Worm (Caenorhabditis elegans) whole organism, L4 larva: ENCODE data around the gene D1025.10.

Source experiments
- D1046.2 ChIP-seq: fragments of 200-800 bp; sonication (Bioruptor generic); IDR thresholded peaks from 2 replicates; pipeline ENCODE4 v1.3.6; 2022; ENCODE audit warnings: missing genetic modification characterization, missing compliant biosample characterization
- R02D3.7 ChIP-seq: fragments of 150-350 bp; sonication (generic microtip); optimal IDR thresholded peaks from 3 replicates; lab custom pipeline; 2014; ENCODE audit warnings: missing biosample characterization, missing genetic modification characterization
- T20F7.1 ChIP-seq: fragments of 200-800 bp; sonication (Bioruptor generic); optimal IDR thresholded peaks from 2 replicates; lab custom pipeline; 2018; ENCODE audit warnings: mild to moderate bottlenecking, missing genetic modification characterization, missing compliant biosample characterization
- Y48G9A.11 ChIP-seq: fragments of 200-800 bp; sonication (Bioruptor generic); IDR thresholded peaks from 2 replicates; pipeline ENCODE4 v1.3.6; 2022; ENCODE audit warnings: missing genetic modification reagents, missing genetic modification characterization, missing compliant biosample characterization
- ceh-28 ChIP-seq: fragments of 150-350 bp; optimal IDR thresholded peaks from 2 replicates; lab custom pipeline; 2014; ENCODE audit warnings: missing biosample characterization, missing genetic modification reagents, missing genetic modification characterization
- ceh-32 ChIP-seq: sonication (generic microtip); optimal IDR thresholded peaks from 2 replicates; lab custom pipeline; 2016; ENCODE audit warnings: mild to moderate bottlenecking, missing genetic modification characterization, missing compliant biosample characterization; ENCODE audit not compliant: poor library complexity
- ceh-62 ChIP-seq: sonication (generic microtip); optimal IDR thresholded peaks from 2 replicates; lab custom pipeline; 2017; ENCODE audit warnings: missing biosample characterization, missing genetic modification characterization
- ceh-82 ChIP-seq: sonication (generic microtip); optimal IDR thresholded peaks from 2 replicates; lab custom pipeline; 2017; ENCODE audit warnings: missing biosample characterization, missing genetic modification characterization
- ces-1 ChIP-seq: fragments of 150-350 bp; sonication (generic microtip); optimal IDR thresholded peaks from 4 replicates; lab custom pipeline; 2014; ENCODE audit warnings: missing biosample characterization, missing genetic modification reagents, missing genetic modification characterization
- cey-2 ChIP-seq: sonication (generic microtip); optimal IDR thresholded peaks from 3 replicates; lab custom pipeline; 2017; ENCODE audit warnings: missing genetic modification characterization, mild to moderate bottlenecking, missing compliant biosample characterization, antibody characterized with exemption, borderline replicate concordance; ENCODE audit not compliant: insufficient read depth
- daf-12 ChIP-seq: fragments of 150-350 bp; optimal IDR thresholded peaks from 2 replicates; lab custom pipeline; 2014; ENCODE audit warnings: missing biosample characterization, missing genetic modification reagents, missing genetic modification characterization
- daf-16 ChIP-seq, 3 experiments: sonication (generic microtip); optimal IDR thresholded peaks; 2 replicates each; lab custom pipeline; 2016 to 2017; ENCODE audit warnings: missing genetic modification characterization in 3 of 3, missing genetic modification reagents in 3 of 3, mild to moderate bottlenecking in 2 of 3, missing compliant biosample characterization in 2 of 3, missing biosample characterization in 1 of 3, moderate library complexity in 1 of 3
- daf-19 ChIP-seq: fragments of 200-800 bp; sonication (Bioruptor generic); conservative IDR thresholded peaks from 2 replicates; pipeline ENCODE4 v1.3.6; 2022; ENCODE audit warnings: missing genetic modification characterization, missing compliant biosample characterization
- daf-8 ChIP-seq: fragments of 200-800 bp; sonication (Bioruptor generic); IDR thresholded peaks from 2 replicates; pipeline ENCODE4 v1.3.6; 2022; ENCODE audit warnings: missing genetic modification characterization, missing compliant biosample characterization
- dmd-6 ChIP-seq: fragments of 200-800 bp; sonication (Bioruptor generic); IDR thresholded peaks from 2 replicates; pipeline ENCODE4 v1.3.6; 2022; ENCODE audit warnings: missing genetic modification reagents, missing genetic modification characterization, missing compliant biosample characterization
- dpl-1 ChIP-seq: fragments of 150-350 bp; optimal IDR thresholded peaks from 2 replicates; lab custom pipeline; 2014; ENCODE audit warnings: missing biosample characterization, missing genetic modification reagents, missing genetic modification characterization
- egl-43 ChIP-seq: fragments of 200-800 bp; sonication (Bioruptor generic); IDR thresholded peaks from 2 replicates; pipeline ENCODE4 v1.3.6; 2022; ENCODE audit warnings: missing genetic modification reagents, missing genetic modification characterization, missing compliant biosample characterization
- hif-1 ChIP-seq, 2 experiments: sonication (generic microtip); optimal IDR thresholded peaks; 2 replicates each; lab custom pipeline; 2016 to 2017; ENCODE audit warnings: missing compliant biosample characterization in 2 of 2, missing genetic modification characterization in 2 of 2, missing genetic modification reagents in 2 of 2, missing genotype in 2 of 2, mild to moderate bottlenecking in 1 of 2
- hlh-11 ChIP-seq: fragments of 200-800 bp; sonication (Bioruptor generic); optimal IDR thresholded peaks from 2 replicates; lab custom pipeline; 2018; ENCODE audit warnings: mild to moderate bottlenecking, missing genetic modification characterization, missing compliant biosample characterization
- hlh-30 ChIP-seq: sonication (generic microtip); optimal IDR thresholded peaks from 2 replicates; lab custom pipeline; 2017; ENCODE audit warnings: antibody characterized with exemption, mild to moderate bottlenecking, missing genetic modification characterization, missing compliant biosample characterization; ENCODE audit not compliant: insufficient read depth
- lir-3 ChIP-seq: sonication (generic microtip); optimal IDR thresholded peaks from 2 replicates; lab custom pipeline; 2016; ENCODE audit warnings: mild to moderate bottlenecking, missing genetic modification characterization, missing compliant biosample characterization
- lsy-2 ChIP-seq, 2 experiments: fragments of 150-350 bp in 1 of 2; sonication (generic microtip) in 1 of 2; optimal IDR thresholded peaks; 2 replicates each; lab custom pipeline; 2014 to 2017; ENCODE audit warnings: missing biosample characterization in 2 of 2, missing genetic modification characterization in 2 of 2
- madf-9 ChIP-seq: fragments of 200-800 bp; sonication (Bioruptor generic); conservative IDR thresholded peaks from 2 replicates; pipeline ENCODE4 v1.3.6; 2022; ENCODE audit warnings: missing genetic modification reagents, missing genetic modification characterization, missing compliant biosample characterization
- mep-1 ChIP-seq: fragments of 150-350 bp; sonication (generic microtip); optimal IDR thresholded peaks from 3 replicates; lab custom pipeline; 2014; ENCODE audit warnings: missing biosample characterization, missing genetic modification characterization
- mes-2 ChIP-seq: sonication (generic microtip); optimal IDR thresholded peaks from 2 replicates; lab custom pipeline; 2016; ENCODE audit warnings: missing genotype, mild to moderate bottlenecking, missing genetic modification characterization, missing compliant biosample characterization; ENCODE audit not compliant: poor library complexity, severe bottlenecking
- mxl-3 ChIP-seq: fragments of 200-800 bp; sonication (Bioruptor generic); optimal IDR thresholded peaks from 2 replicates; lab custom pipeline; 2018; ENCODE audit warnings: mild to moderate bottlenecking, missing genetic modification characterization, missing compliant biosample characterization
- nhr-102 ChIP-seq: sonication (generic microtip); optimal IDR thresholded peaks from 2 replicates; lab custom pipeline; 2016; ENCODE audit warnings: mild to moderate bottlenecking, missing genetic modification characterization, moderate library complexity, missing compliant biosample characterization
- nhr-237 ChIP-seq: sonication (generic microtip); optimal IDR thresholded peaks from 2 replicates; lab custom pipeline; 2017; ENCODE audit warnings: missing biosample characterization, missing genetic modification characterization
- nhr-28 ChIP-seq: fragments of 150-350 bp; optimal IDR thresholded peaks from 2 replicates; lab custom pipeline; 2014; ENCODE audit warnings: missing biosample characterization, missing genetic modification characterization
- nhr-48 ChIP-seq: sonication (generic microtip); optimal IDR thresholded peaks from 2 replicates; lab custom pipeline; 2016; ENCODE audit warnings: mild to moderate bottlenecking, missing genetic modification characterization, missing compliant biosample characterization
- sdz-12 ChIP-seq: fragments of 200-800 bp; sonication (Bioruptor generic); optimal IDR thresholded peaks from 2 replicates; lab custom pipeline; 2018; ENCODE audit warnings: mild to moderate bottlenecking, missing genetic modification characterization, missing compliant biosample characterization
- skn-1 ChIP-seq: fragments of 150-350 bp; optimal IDR thresholded peaks from 2 replicates; lab custom pipeline; 2014; ENCODE audit warnings: missing biosample characterization, missing genetic modification characterization
- snpc-4 ChIP-seq: fragments of 150-350 bp; optimal IDR thresholded peaks from 2 replicates; lab custom pipeline; 2014; ENCODE audit warnings: missing biosample characterization, missing genetic modification characterization
- tra-1 ChIP-seq: fragments of 200-800 bp; sonication (Bioruptor generic); IDR thresholded peaks from 2 replicates; pipeline ENCODE4 v1.3.6; 2022; ENCODE audit warnings: missing genetic modification reagents, missing genetic modification characterization, missing compliant biosample characterization
- unc-130 ChIP-seq: sonication (generic microtip); optimal IDR thresholded peaks from 2 replicates; lab custom pipeline; 2016; ENCODE audit warnings: missing genetic modification reagents, missing genetic modification characterization, missing compliant biosample characterization
- unc-62 ChIP-seq, 3 experiments: fragments of 150-350 bp in 1 of 3; sonication (generic microtip); optimal IDR thresholded peaks in 2 of 3; peaks in 1 of 3; 1 replicate in 1 of 3; 2 replicates in 2 of 3; lab custom pipeline; 2014 to 2017; ENCODE audit warnings: missing biosample characterization in 3 of 3, missing genetic modification characterization in 3 of 3, missing genetic modification reagents in 3 of 3, missing genotype in 1 of 3
- zfp-2 ChIP-seq: sonication (generic microtip); optimal IDR thresholded peaks from 2 replicates; lab custom pipeline; 2016; ENCODE audit warnings: mild to moderate bottlenecking, missing genetic modification characterization, missing compliant biosample characterization
- zip-11 ChIP-seq: fragments of 200-800 bp; sonication (Bioruptor generic); IDR thresholded peaks from 2 replicates; pipeline ENCODE4 v1.3.6; 2022; ENCODE audit warnings: missing genetic modification characterization, missing compliant biosample characterization

The D1025.10 gene

DNA sequence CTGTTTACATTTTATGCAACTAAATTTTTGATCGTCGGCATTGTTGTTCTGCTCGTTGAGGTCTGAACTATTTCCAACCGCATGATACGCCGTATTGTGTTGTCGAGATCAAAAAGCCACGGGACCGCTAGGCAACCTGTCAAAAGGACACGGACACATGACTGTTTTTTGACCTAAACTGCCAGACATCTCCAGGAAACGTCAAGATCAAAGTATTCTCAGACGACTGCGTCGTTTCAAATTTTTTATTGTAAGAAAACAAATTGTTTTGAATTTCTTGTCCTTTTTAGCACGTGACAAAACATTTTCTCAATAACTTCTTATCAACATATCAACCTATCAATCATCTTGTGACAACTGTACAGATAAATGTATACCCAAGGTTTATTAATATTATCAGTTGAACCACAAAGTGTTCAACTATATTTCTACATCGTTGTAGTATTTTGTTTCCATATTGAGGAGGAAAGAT, 14.5 kb upstream of the D1025.10 start (continued):
- TF ChIP-seq ceh-32 (tag; lab: Kevin White, UChicago) (no peak), daf-12 (tag; lab: Kevin White, UChicago) (no peak), hif-1 (tag; optimal IDR thresholded peaks at IDR 0.05; lab: Kevin White, UChicago) (peak in 1 of 2 experiments; percentile 71), mep-1 (tag; lab: Kevin White, UChicago) (peak; percentile 80)

DNA sequence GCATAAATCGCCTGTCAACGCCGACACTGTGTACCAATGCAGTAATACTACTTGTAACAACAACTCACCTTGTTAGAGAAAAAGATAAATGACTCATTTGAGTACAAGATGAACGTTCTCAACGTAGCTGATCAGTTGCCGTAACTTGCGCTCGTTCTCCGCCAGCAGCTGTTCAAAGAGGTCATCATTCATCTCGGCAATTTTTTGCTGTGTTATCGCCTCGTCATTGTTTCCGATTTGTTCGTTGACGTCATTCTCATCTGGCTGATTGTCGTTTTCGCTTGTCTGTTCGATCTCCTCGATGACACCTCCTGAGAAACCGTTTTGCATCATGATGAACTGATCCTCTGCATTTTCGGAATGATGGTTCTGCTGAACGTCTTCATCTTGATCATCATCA, 13.4 kb upstream of the D1025.10 start:
- TF ChIP-seq zfp-2 (tag; lab: Kevin White, UChicago) (no peak), nhr-48 (tag; lab: Kevin White, UChicago) (peak; percentile 18), dpl-1 (GFP tag; lab: Kevin White, UChicago) (no peak), ceh-62 (tag; lab: Kevin White, UChicago) (no peak), ceh-82 (tag; lab: Kevin White, UChicago) (no peak), daf-8 (GFP tag; lab: Robert Waterston, UW) (no peak), cey-2 (tag; lab: Kevin White, UChicago) (no peak), ceh-28 (no peak), nhr-102 (tag; lab: Kevin White, UChicago) (no peak), lsy-2 (tag; optimal IDR thresholded peaks at IDR 0.05; lab: Kevin White, UChicago) (peak in 1 of 2 experiments; percentile 3), unc-130 (no peak), dmd-6 (GFP tag; lab: Robert Waterston, UW) (peak; percentile 52), lir-3 (tag; lab: Kevin White, UChicago) (no peak), hlh-11 (tag; lab: Kevin White, UChicago) (peak; percentile 69), egl-43 (GFP tag; lab: Robert Waterston, UW) (no peak), ces-1 (GFP tag; lab: Kevin White, UChicago) (no peak), daf-19 (GFP tag; lab: Robert Waterston, UW) (no peak), hlh-30 (tag; lab: Kevin White, UChicago) (peak; percentile 25), tra-1 (peak; percentile 58; the same call in 1 of the 2 replicates), nhr-237 (tag; lab: Kevin White, UChicago) (no peak), sdz-12 (GFP tag; lab: Kevin White, UChicago) (no peak), D1046.2 (GFP tag; lab: Robert Waterston, UW) (no peak), T20F7.1 (GFP tag; lab: Kevin White, UChicago) (no peak), snpc-4 (tag; lab: Kevin White, UChicago) (no peak), unc-62 (GFP tag; optimal IDR thresholded peaks at IDR 0.05 in 1 of 2; lab: Kevin White, UChicago) (peak in 1 of 2 experiments; percentile 19), unc-62 (tag; optimal IDR thresholded peaks at IDR 0.05; lab: Kevin White, UChicago) (no peak), nhr-28 (tag; lab: Kevin White, UChicago) (peak; percentile 31), Y48G9A.11 (GFP tag; lab: Robert Waterston, UW) (no peak), madf-9 (no peak), zip-11 (GFP tag; lab: Robert Waterston, UW) (no peak), skn-1 (no peak), mxl-3 (GFP tag; lab: Kevin White, UChicago) (peak; percentile 7), R02D3.7 (tag; lab: Kevin White, UChicago) (no peak), daf-16 (GFP tag; optimal IDR thresholded peaks at IDR 0.05; lab: Kevin White, UChicago) (peak in 1 of 2 experiments; percentile 56), daf-16 (tag; optimal IDR thresholded peaks at IDR 0.05; lab: Kevin White, UChicago) (no peak), ceh-32 (tag; lab: Kevin White, UChicago) (no peak), mes-2 (tag; lab: Kevin White, UChicago) (no peak)
